Fruit fly (Drosophila melanogaster): ENCODE data around the gene Trpml.

DNA sequence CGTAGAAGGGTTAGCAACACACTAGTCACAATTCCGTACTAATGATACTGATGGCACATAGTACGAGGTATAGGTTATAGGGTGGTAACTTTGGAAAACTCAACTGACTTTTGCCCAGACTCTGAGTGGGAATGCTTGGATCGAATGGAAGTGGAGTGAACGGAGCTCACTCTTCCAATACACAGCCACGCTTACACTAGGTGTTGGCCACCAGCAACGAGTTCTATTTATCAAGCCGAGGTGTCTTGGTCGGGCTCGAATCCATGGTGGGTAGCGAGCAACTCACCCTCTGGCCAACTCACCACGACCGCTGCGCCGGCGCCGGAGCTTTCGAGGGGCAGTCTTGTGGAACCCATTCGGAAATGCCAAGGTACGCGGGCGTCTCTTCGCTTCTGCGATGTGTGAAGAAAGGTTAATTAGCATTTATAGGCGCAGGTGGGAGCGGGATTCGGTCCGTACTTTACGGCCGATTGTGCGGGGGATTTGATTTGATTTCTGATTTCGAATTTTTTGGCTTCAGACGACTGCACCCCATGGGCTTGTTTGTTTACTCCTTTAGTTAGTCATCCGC, 23.0 kb downstream of the Trpml start, which contains the start of gene verm:
- TF ChIP-seq psq (optimal IDR thresholded peaks at IDR 0.05): no peak
- TF ChIP-seq Sin3A (optimal IDR thresholded peaks at IDR 0.05): no peak
- no peak for TF ChIP-seq ttk (optimal IDR thresholded peaks at IDR 0.05)
- no peak for TF ChIP-seq h (optimal IDR thresholded peaks at IDR 0.05)
- no peak for TF ChIP-seq insv (optimal IDR thresholded peaks at IDR 0.05)
